Comparison of ENCODE assay signal across 5 worm cellular contexts in genomic region chrII:5688959-5689358, ce11.
TF ChIP-seq lines count a peak whose summit lies in the region.

C25H3.11 (minus strand) TSS chrII:5689040.

TF ChIP-seq in whole organism, L1 larva, 84 proteins besides CTCF, POLR2A, EP300 and RAD21 (continued from another document and continues in another):
- TF ChIP-seq fkh-4 (tag; optimal IDR thresholded peaks at IDR 0.05; lab: Kevin White, UChicago; ENCODE audit: borderline replicate concordance): no peak
- no peak for TF ChIP-seq hlh-4 (tag; optimal IDR thresholded peaks at IDR 0.05; lab: Kevin White, UChicago)
- no peak for TF ChIP-seq fkh-8 (tag; optimal IDR thresholded peaks at IDR 0.05; lab: Kevin White, UChicago)
- TF ChIP-seq vab-15 (tag; optimal IDR thresholded peaks at IDR 0.05; lab: Kevin White, UChicago): no peak
- TF ChIP-seq isw-1 (GFP tag; IDR thresholded peaks at IDR 0.05; lab: Robert Waterston, UW): no peak
- TF ChIP-seq nhr-28 (tag; optimal IDR thresholded peaks at IDR 0.05; lab: Kevin White, UChicago): no peak
- TF ChIP-seq unc-62 (GFP tag; optimal IDR thresholded peaks at IDR 0.05; lab: Kevin White, UChicago): no peak
- peak; percentile 14 for TF ChIP-seq nhr-90 (tag; optimal IDR thresholded peaks at IDR 0.05; lab: Kevin White, UChicago; ENCODE audit: poor library complexity)
- no peak for TF ChIP-seq sptf-1 (tag; optimal IDR thresholded peaks at IDR 0.05; lab: Kevin White, UChicago)
- no peak for TF ChIP-seq lin-13 (GFP tag; optimal IDR thresholded peaks at IDR 0.05; lab: Kevin White, UChicago)
- TF ChIP-seq tlp-1 (tag; optimal IDR thresholded peaks at IDR 0.05; lab: Kevin White, UChicago): no peak
- no peak for TF ChIP-seq tbx-2 (tag; optimal IDR thresholded peaks at IDR 0.05; lab: Kevin White, UChicago)
- peak; percentile 3 for TF ChIP-seq swsn-7 (tag; optimal IDR thresholded peaks at IDR 0.05; lab: Kevin White, UChicago)
- no peak for TF ChIP-seq ceh-63 (GFP tag; optimal IDR thresholded peaks at IDR 0.05; lab: Kevin White, UChicago)
- TF ChIP-seq lin-15B (tag; optimal IDR thresholded peaks at IDR 0.05; lab: Kevin White, UChicago): peak; percentile 15
- TF ChIP-seq lin-14 (GFP tag; optimal IDR thresholded peaks at IDR 0.05; lab: Kevin White, UChicago): peak; percentile 56
- no peak for TF ChIP-seq jun-1 (tag; optimal IDR thresholded peaks at IDR 0.05; lab: Kevin White, UChicago)
- TF ChIP-seq alr-1 (tag; optimal IDR thresholded peaks at IDR 0.05; lab: Kevin White, UChicago; ENCODE audit: borderline replicate concordance): no peak
- no peak for TF ChIP-seq Y116A8C.19 (tag; optimal IDR thresholded peaks at IDR 0.05; lab: Kevin White, UChicago; ENCODE audit: borderline replicate concordance)
- peak; percentile 26 for TF ChIP-seq rnt-1 (tag; optimal IDR thresholded peaks at IDR 0.05; lab: Kevin White, UChicago)
- peak in 1 of 2 experiments; percentile 40 for TF ChIP-seq lin-35 (GFP tag; optimal IDR thresholded peaks at IDR 0.05; lab: Kevin White, UChicago)
- no peak for TF ChIP-seq ztf-11 (tag; optimal IDR thresholded peaks at IDR 0.05; lab: Kevin White, UChicago)
- TF ChIP-seq egl-13 (tag; optimal IDR thresholded peaks at IDR 0.05; lab: Kevin White, UChicago): no peak
- TF ChIP-seq ztf-4 (tag; optimal IDR thresholded peaks at IDR 0.05; lab: Kevin White, UChicago): no peak
- TF ChIP-seq nhr-77 (tag; optimal IDR thresholded peaks at IDR 0.05; lab: Kevin White, UChicago): no peak
- TF ChIP-seq ces-1 (GFP tag; optimal IDR thresholded peaks at IDR 0.05; lab: Kevin White, UChicago): no peak

TF ChIP-seq in whole organism, L2 larva, 48 proteins besides CTCF, POLR2A, EP300 and RAD21 (continued from another document):
- peak; percentile 13 for TF ChIP-seq F13H6.1 (tag; optimal IDR thresholded peaks at IDR 0.05; lab: Kevin White, UChicago)
TF ChIP-seq in whole organism, L2 larva: peak in this region for 9.

TF ChIP-seq in whole organism, L3 larva, 47 proteins besides CTCF, POLR2A, EP300 and RAD21 (continued from another document):
- TF ChIP-seq snpc-4 (tag; optimal IDR thresholded peaks at IDR 0.05; lab: Kevin White, UChicago) (peak; percentile 29), nhr-237 (tag; optimal IDR thresholded peaks at IDR 0.05; lab: Kevin White, UChicago) (no peak), eor-1 (tag; optimal IDR thresholded peaks at IDR 0.05; lab: Kevin White, UChicago) (no peak), hmg-11 (tag; optimal IDR thresholded peaks at IDR 0.05; lab: Kevin White, UChicago) (no peak), ama-1 (optimal IDR thresholded peaks at IDR 0.05; lab: Kevin White, UChicago) (peak; percentile 52), fos-1 (tag; optimal IDR thresholded peaks at IDR 0.05; lab: Kevin White, UChicago) (no peak), nfya-1 (tag; optimal IDR thresholded peaks at IDR 0.05; lab: Kevin White, UChicago; ENCODE audit: insufficient read depth) (peak; percentile 67), sea-2 (GFP tag; optimal IDR thresholded peaks at IDR 0.05; lab: Kevin White, UChicago) (no peak)

TF ChIP-seq in whole organism, L4 larva, 104 proteins besides CTCF, POLR2A, EP300 and RAD21 (continued from another document):
- TF ChIP-seq cey-2 (tag; optimal IDR thresholded peaks at IDR 0.05; lab: Kevin White, UChicago; ENCODE audit: borderline replicate concordance, insufficient read depth): no peak
- peak; percentile 37 for TF ChIP-seq nhr-77 (tag; optimal IDR thresholded peaks at IDR 0.05; lab: Kevin White, UChicago)
- TF ChIP-seq dmd-6 (GFP tag; IDR thresholded peaks at IDR 0.05; lab: Robert Waterston, UW): peak; percentile 49; the same call in 1 of the 2 replicates
- no peak for TF ChIP-seq gei-8 (GFP tag; optimal IDR thresholded peaks at IDR 0.05; lab: Kevin White, UChicago)
- no peak for TF ChIP-seq dpl-1 (GFP tag; optimal IDR thresholded peaks at IDR 0.05; lab: Kevin White, UChicago)
- TF ChIP-seq ceh-20 (GFP tag; IDR thresholded peaks at IDR 0.05; lab: Robert Waterston, UW): no peak
- no peak for TF ChIP-seq jun-1 (tag; optimal IDR thresholded peaks at IDR 0.05; lab: Kevin White, UChicago)
- peak; percentile 86 for TF ChIP-seq hlh-30 (tag; optimal IDR thresholded peaks at IDR 0.05; lab: Kevin White, UChicago; ENCODE audit: insufficient read depth)
- TF ChIP-seq fkh-10 (GFP tag; optimal IDR thresholded peaks at IDR 0.05; lab: Kevin White, UChicago): no peak
- no peak for TF ChIP-seq tra-1 (GFP tag; IDR thresholded peaks at IDR 0.05; lab: Robert Waterston, UW)
- TF ChIP-seq zag-1 (tag; optimal IDR thresholded peaks at IDR 0.05; lab: Kevin White, UChicago): no peak
- no peak for TF ChIP-seq unc-39 (tag; optimal IDR thresholded peaks at IDR 0.05; lab: Kevin White, UChicago)
- TF ChIP-seq ZK546.5 (tag; optimal IDR thresholded peaks at IDR 0.05; lab: Kevin White, UChicago): no peak
- TF ChIP-seq F44E2.7 (GFP tag; IDR thresholded peaks at IDR 0.05; lab: Robert Waterston, UW): 0 out of 2 replicates have a peak, but pooled peaks have one; percentile 45
- no peak for TF ChIP-seq pha-4 (GFP tag; IDR thresholded peaks at IDR 0.05; lab: Robert Waterston, UW)
- TF ChIP-seq pha-4 (tag; optimal IDR thresholded peaks at IDR 0.05; lab: Kevin White, UChicago): no peak
- no peak for TF ChIP-seq nhr-237 (tag; optimal IDR thresholded peaks at IDR 0.05; lab: Kevin White, UChicago)
- peak; percentile 28 for TF ChIP-seq spr-1 (tag; optimal IDR thresholded peaks at IDR 0.05; lab: Kevin White, UChicago)
- no peak for TF ChIP-seq Y105C5A.15 (GFP tag; IDR thresholded peaks at IDR 0.05; lab: Robert Waterston, UW)
- peak; percentile 49 for TF ChIP-seq dve-1 (tag; optimal IDR thresholded peaks at IDR 0.05; lab: Kevin White, UChicago; ENCODE audit: insufficient read depth)
- TF ChIP-seq lin-38 (GFP tag; IDR thresholded peaks at IDR 0.05; lab: Robert Waterston, UW): no peak
- TF ChIP-seq mep-1 (tag; optimal IDR thresholded peaks at IDR 0.05; lab: Kevin White, UChicago): peak; percentile 47
- TF ChIP-seq hlh-11 (tag; optimal IDR thresholded peaks at IDR 0.05; lab: Kevin White, UChicago): peak; percentile 78
- no peak for TF ChIP-seq snpc-4 (tag; optimal IDR thresholded peaks at IDR 0.05; lab: Kevin White, UChicago)
- TF ChIP-seq egl-43 (GFP tag; IDR thresholded peaks at IDR 0.05; lab: Robert Waterston, UW): 0 out of 2 replicates have a peak, but pooled peaks have one; percentile 55
- TF ChIP-seq D1046.2 (GFP tag; IDR thresholded peaks at IDR 0.05; lab: Robert Waterston, UW): no peak
- peak in 1 of 2 experiments; percentile 52 for TF ChIP-seq hif-1 (tag; optimal IDR thresholded peaks at IDR 0.05; lab: Kevin White, UChicago)
- no peak for TF ChIP-seq snpc-1.2 (GFP tag; IDR thresholded peaks at IDR 0.05; lab: Robert Waterston, UW)
- peak; percentile 20; the same call in 1 of the 2 replicates for TF ChIP-seq vab-7 (GFP tag; IDR thresholded peaks at IDR 0.05; lab: Robert Waterston, UW)
- TF ChIP-seq nhr-28 (tag; optimal IDR thresholded peaks at IDR 0.05; lab: Kevin White, UChicago): peak; percentile 49
- TF ChIP-seq mdl-1 (tag; optimal IDR thresholded peaks at IDR 0.05; lab: Kevin White, UChicago): no peak
- TF ChIP-seq ceh-28 (tag; optimal IDR thresholded peaks at IDR 0.05; lab: Kevin White, UChicago): no peak
- TF ChIP-seq unc-62 (GFP tag; optimal IDR thresholded peaks at IDR 0.05 in 1 of 2; lab: Kevin White, UChicago): peak in 1 of 2 experiments; percentile 76
- no peak for TF ChIP-seq unc-62 (tag; optimal IDR thresholded peaks at IDR 0.05; lab: Kevin White, UChicago)
- TF ChIP-seq daf-16 (GFP tag; optimal IDR thresholded peaks at IDR 0.05; lab: Kevin White, UChicago): no peak
- TF ChIP-seq daf-16 (tag; optimal IDR thresholded peaks at IDR 0.05; lab: Kevin White, UChicago): peak; percentile 66
- TF ChIP-seq ama-1 (optimal IDR thresholded peaks at IDR 0.05; lab: Kevin White, UChicago): peak; percentile 53
- no peak for TF ChIP-seq nhr-102 (tag; optimal IDR thresholded peaks at IDR 0.05; lab: Kevin White, UChicago)
- TF ChIP-seq duxl-1 (tag; optimal IDR thresholded peaks at IDR 0.05; lab: Kevin White, UChicago; ENCODE audit: poor library complexity): no peak
- TF ChIP-seq php-3 (GFP tag; IDR thresholded peaks at IDR 0.05; lab: Robert Waterston, UW): 0 out of 2 replicates have a peak, but pooled peaks have one; percentile 32
- no peak for TF ChIP-seq hmg-1.1 (GFP tag; IDR thresholded peaks at IDR 0.05; lab: Robert Waterston, UW)
TF ChIP-seq in whole organism, L4 larva: peak in this region for 21.

TF ChIP-seq in whole organism, young adult, 124 proteins besides CTCF, POLR2A, EP300 and RAD21 (continued from another document):
- TF ChIP-seq ceh-27 (GFP tag; optimal IDR thresholded peaks at IDR 0.05; lab: Kevin White, UChicago) (no peak), lin-35 (GFP tag; optimal IDR thresholded peaks at IDR 0.05; lab: Kevin White, UChicago) (peak in 1 of 3 experiments; percentile 2), gei-17 (GFP tag; optimal IDR thresholded peaks at IDR 0.05; lab: Kevin White, UChicago) (no peak), F10E7.11 (tag; optimal IDR thresholded peaks at IDR 0.05; lab: Kevin White, UChicago) (no peak), unc-62 (GFP tag; optimal IDR thresholded peaks at IDR 0.05; lab: Kevin White, UChicago) (no peak), F37B4.10 (GFP tag; IDR thresholded peaks at IDR 0.05; lab: Robert Waterston, UW) (no peak), attf-5 (GFP tag; optimal IDR thresholded peaks at IDR 0.05; lab: Kevin White, UChicago) (peak; percentile 79), pbrm-1 (GFP tag; IDR thresholded peaks at IDR 0.05; lab: Robert Waterston, UW) (peak; percentile 7; the same call in 1 of the 2 replicates), hmg-20 (GFP tag; IDR thresholded peaks at IDR 0.05; lab: Robert Waterston, UW) (no peak), chd-7 (tag; optimal IDR thresholded peaks at IDR 0.05; lab: Kevin White, UChicago) (no peak), B0261.1 (tag; optimal IDR thresholded peaks at IDR 0.05; lab: Kevin White, UChicago) (no peak), bed-2 (GFP tag; IDR thresholded peaks at IDR 0.05; lab: Robert Waterston, UW) (no peak), C17E4.6 (GFP tag; IDR thresholded peaks at IDR 0.05; lab: Robert Waterston, UW) (no peak), rpc-1 (optimal IDR thresholded peaks at IDR 0.05; lab: Kevin White, UChicago) (no peak), rpc-1 (tag; optimal IDR thresholded peaks at IDR 0.05; lab: Kevin White, UChicago) (no peak), Y53G8AR.9 (GFP tag; conservative IDR thresholded peaks at IDR 0.05; lab: Robert Waterston, UW) (peak; percentile 29; the same call in 1 of the 2 replicates), ekl-4 (GFP tag; IDR thresholded peaks at IDR 0.05; lab: Robert Waterston, UW) (no peak), nhr-27 (tag; optimal IDR thresholded peaks at IDR 0.05; lab: Kevin White, UChicago) (no peak), lir-1 (GFP tag; conservative IDR thresholded peaks at IDR 0.05; lab: Robert Waterston, UW) (no peak), madf-6 (GFP tag; IDR thresholded peaks at IDR 0.05; lab: Robert Waterston, UW) (peak; percentile 12; the same call in 1 of the 2 replicates), xnd-1 (tag; optimal IDR thresholded peaks at IDR 0.05; lab: Kevin White, UChicago) (no peak), K12H6.12 (tag; optimal IDR thresholded peaks at IDR 0.05; lab: Kevin White, UChicago) (peak; percentile 20), F39B2.1 (GFP tag; IDR thresholded peaks at IDR 0.05; lab: Robert Waterston, UW) (no peak), unc-130 (GFP tag; optimal IDR thresholded peaks at IDR 0.05; lab: Kevin White, UChicago) (no peak), egrh-3 (GFP tag; IDR thresholded peaks at IDR 0.05; lab: Robert Waterston, UW) (no peak), madf-8 (GFP tag; conservative IDR thresholded peaks at IDR 0.05; lab: Robert Waterston, UW) (no peak), nhr-90 (tag; optimal IDR thresholded peaks at IDR 0.05; lab: Kevin White, UChicago) (no peak), repo-1 (tag; optimal IDR thresholded peaks at IDR 0.05; lab: Kevin White, UChicago) (peak; percentile 31), snpc-1.3 (tag; optimal IDR thresholded peaks at IDR 0.05; lab: Kevin White, UChicago; ENCODE audit: insufficient read depth) (no peak), tbx-9 (tag; optimal IDR thresholded peaks at IDR 0.05; lab: Kevin White, UChicago; ENCODE audit: borderline replicate concordance) (no peak), lin-40 (tag; optimal IDR thresholded peaks at IDR 0.05; lab: Kevin White, UChicago) (peak; percentile 6), nfya-1 (tag; optimal IDR thresholded peaks at IDR 0.05; lab: Kevin White, UChicago; ENCODE audit: borderline replicate concordance, insufficient read depth) (no peak), aptf-2 (GFP tag; conservative IDR thresholded peaks at IDR 0.05; lab: Robert Waterston, UW) (0 out of 2 replicates have a peak, but pooled peaks have one; percentile 28), bed-1 (GFP tag; IDR thresholded peaks at IDR 0.05; lab: Robert Waterston, UW) (no peak), ztf-6 (GFP tag; IDR thresholded peaks at IDR 0.05; lab: Robert Waterston, UW) (no peak), Y95B8A.8 (GFP tag; IDR thresholded peaks at IDR 0.05; lab: Robert Waterston, UW) (no peak), F55B11.4 (tag; optimal IDR thresholded peaks at IDR 0.05; lab: Kevin White, UChicago; ENCODE audit: borderline replicate concordance, insufficient read depth) (no peak), ama-1 (optimal IDR thresholded peaks at IDR 0.05; lab: Kevin White, UChicago) (no peak), ama-1 (GFP tag; optimal IDR thresholded peaks at IDR 0.05; lab: Kevin White, UChicago) (no peak), dpl-1 (GFP tag; optimal IDR thresholded peaks at IDR 0.05; lab: Kevin White, UChicago) (no peak), sea-2 (GFP tag; IDR thresholded peaks at IDR 0.05; lab: Robert Waterston, UW) (no peak), lin-26 (GFP tag; IDR thresholded peaks at IDR 0.05; lab: Robert Waterston, UW) (no peak), nfyb-1 (GFP tag; IDR thresholded peaks at IDR 0.05; lab: Robert Waterston, UW) (0 out of 2 replicates have a peak, but pooled peaks have one; percentile 37), Y56A3A.18 (GFP tag; IDR thresholded peaks at IDR 0.05; lab: Robert Waterston, UW) (0 out of 2 replicates have a peak, but pooled peaks have one; percentile 53), T07F8.4 (tag; optimal IDR thresholded peaks at IDR 0.05; lab: Kevin White, UChicago) (no peak), nhr-120 (GFP tag; IDR thresholded peaks at IDR 0.05; lab: Robert Waterston, UW) (no peak), ztf-18 (tag; optimal IDR thresholded peaks at IDR 0.05; lab: Kevin White, UChicago) (peak; percentile 15), dox-1 (GFP tag; IDR thresholded peaks at IDR 0.05; lab: Robert Waterston, UW) (peak; percentile 71), tlf-1 (GFP tag; optimal IDR thresholded peaks at IDR 0.05; lab: Kevin White, UChicago) (peak; percentile 21), aptf-3 (GFP tag; IDR thresholded peaks at IDR 0.05; lab: Robert Waterston, UW) (no peak), efl-1 (GFP tag; optimal IDR thresholded peaks at IDR 0.05; lab: Kevin White, UChicago) (no peak), rcor-1 (GFP tag; IDR thresholded peaks at IDR 0.05; lab: Robert Waterston, UW) (no peak), F57C9.4 (tag; optimal IDR thresholded peaks at IDR 0.05; lab: Kevin White, UChicago) (no peak), F23B12.7 (tag; optimal IDR thresholded peaks at IDR 0.05; lab: Kevin White, UChicago; ENCODE audit: insufficient read depth) (no peak), F52B5.7 (tag; optimal IDR thresholded peaks at IDR 0.05; lab: Kevin White, UChicago) (no peak), hmg-1.2 (GFP tag; IDR thresholded peaks at IDR 0.05; lab: Robert Waterston, UW) (0 out of 2 replicates have a peak, but pooled peaks have one; percentile 19)
